Worm (Caenorhabditis elegans) whole organism, L3 larva: ENCODE results near the gene F13B6.1.

Experiments
- nfya-1 ChIP-seq: sonication (generic microtip); optimal IDR thresholded peaks from 2 replicates; lab custom pipeline; 2017; ENCODE audit warnings: missing genetic modification characterization, mild to moderate bottlenecking, missing compliant biosample characterization, antibody characterized with exemption, moderate library complexity; ENCODE audit not compliant: insufficient read depth
- nhr-11 ChIP-seq: fragments of 150-350 bp; optimal IDR thresholded peaks from 2 replicates; lab custom pipeline; 2014; ENCODE audit warnings: missing biosample characterization, missing genetic modification characterization
- ztf-4 ChIP-seq: fragments of 150-350 bp; optimal IDR thresholded peaks from 2 replicates; lab custom pipeline; 2014; ENCODE audit warnings: missing biosample characterization, missing genetic modification characterization

ce11 chrIV:7447556-7447955, 8.8 kb upstream of the F13B6.1 start, which contains the start of gene B0496.2:
- no peak for TF ChIP-seq ztf-4 (tag; lab: Kevin White, UChicago)
- no peak for TF ChIP-seq nfya-1 (tag; lab: Kevin White, UChicago)
- TF ChIP-seq nhr-11: no peak
